ENCODE assay signal across 1 fruit fly cellular context in the genomic region with DNA sequence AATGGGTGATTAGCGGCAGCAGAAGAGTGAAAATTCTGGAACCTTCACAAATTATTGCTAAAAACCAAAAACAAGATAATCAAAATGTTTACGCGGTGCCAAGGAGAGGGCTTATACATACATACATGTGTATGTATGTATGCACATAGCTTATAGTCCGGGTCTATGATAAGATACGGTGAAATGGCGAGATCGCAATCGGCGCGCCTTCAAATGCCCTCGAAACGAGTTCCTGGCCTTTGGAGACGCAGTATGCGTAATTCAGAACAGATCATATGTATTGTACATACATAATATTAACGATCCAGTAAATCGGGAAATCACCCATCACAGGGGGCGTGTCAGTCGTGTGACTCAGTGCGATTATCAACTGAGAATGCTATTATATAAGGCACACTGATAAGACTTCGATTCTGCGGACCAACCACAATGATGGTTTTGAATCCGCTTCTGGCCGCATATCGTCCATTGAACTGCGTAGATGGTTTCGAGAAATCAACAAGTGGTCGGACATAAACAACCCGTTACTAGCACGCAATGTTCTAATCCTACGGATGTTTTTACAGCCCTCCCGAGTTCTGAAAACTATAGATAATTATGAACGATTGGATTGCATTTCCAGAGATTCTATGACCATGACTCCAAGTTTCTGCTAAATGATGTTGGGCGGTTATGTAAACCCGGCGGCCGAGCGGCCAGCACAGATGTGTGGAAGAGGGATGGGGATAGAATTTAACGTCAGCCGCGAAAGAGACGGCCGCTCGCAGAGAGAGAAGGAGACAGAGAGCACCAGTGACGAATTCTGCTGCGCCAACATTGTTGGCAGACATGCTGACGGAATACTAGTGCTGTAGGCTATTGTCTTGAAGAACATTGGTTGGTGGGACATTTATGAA.
TF ChIP-seq lines count a peak whose summit lies in the region.

No protein-coding gene starts in this region.

TF ChIP-seq in whole organism, embryonic, 481 proteins besides CTCF, POLR2A, EP300 and RAD21 (continued from another document and continues in another):
- TF ChIP-seq CG6854 (GFP tag; optimal IDR thresholded peaks at IDR 0.05; lab: Kevin White, UChicago), result no peak
- TF ChIP-seq amos (GFP tag; IDR thresholded peaks at IDR 0.05; lab: Robert Waterston, UW; ENCODE audit: partially characterized antibody), result no peak; the same call in 1 of the 2 replicates
- no peak for TF ChIP-seq Sry-δ (GFP tag; optimal IDR thresholded peaks at IDR 0.05; lab: Kevin White, UChicago)
- no peak for TF ChIP-seq HLH3B (GFP tag; IDR thresholded peaks at IDR 0.05; lab: Robert Waterston, UW)
- no peak for TF ChIP-seq Doc3 (GFP tag; IDR thresholded peaks at IDR 0.05; lab: Robert Waterston, UW; ENCODE audit: partially characterized antibody)
- TF ChIP-seq prd (optimal IDR thresholded peaks at IDR 0.05; lab: Kevin White, UChicago), result no peak
- peak; percentile 33; the same call in 2 of the 3 replicates for TF ChIP-seq prd (GFP tag; IDR thresholded peaks at IDR 0.05; lab: Robert Waterston, UW)
- TF ChIP-seq slbo (GFP tag; IDR thresholded peaks at IDR 0.05; lab: Robert Waterston, UW), result peak; percentile 43
- TF ChIP-seq grau (tag; optimal IDR thresholded peaks at IDR 0.05; lab: Kevin White, UChicago), result no peak
- no peak for TF ChIP-seq Hr3 (GFP tag; optimal IDR thresholded peaks at IDR 0.05; lab: Kevin White, UChicago)
- no peak for TF ChIP-seq Dek (tag; optimal IDR thresholded peaks at IDR 0.05; lab: Kevin White, UChicago)
- no peak for TF ChIP-seq nau (GFP tag; optimal IDR thresholded peaks at IDR 0.05; lab: Kevin White, UChicago)
- TF ChIP-seq CG13775 (GFP tag; optimal IDR thresholded peaks at IDR 0.05; lab: Kevin White, UChicago), result no peak
- TF ChIP-seq bsh (GFP tag; optimal IDR thresholded peaks at IDR 0.05; lab: Kevin White, UChicago), result no peak
- peak; percentile 11; the same call in 1 of the 2 replicates for TF ChIP-seq CG13287 (GFP tag; IDR thresholded peaks at IDR 0.05; lab: Robert Waterston, UW; ENCODE audit: partially characterized antibody)
- TF ChIP-seq CG6175 (GFP tag; IDR thresholded peaks at IDR 0.05; lab: Robert Waterston, UW), result no peak
- TF ChIP-seq PHDP (tag; optimal IDR thresholded peaks at IDR 0.05; lab: Kevin White, UChicago), result no peak
- TF ChIP-seq CG13624 (GFP tag; optimal IDR thresholded peaks at IDR 0.05; lab: Kevin White, UChicago), result no peak
- TF ChIP-seq Fer3 (tag; optimal IDR thresholded peaks at IDR 0.05; lab: Kevin White, UChicago), result no peak
- TF ChIP-seq repo (GFP tag; optimal IDR thresholded peaks at IDR 0.05; lab: Kevin White, UChicago), result no peak
- no peak for TF ChIP-seq CG7963 (GFP tag; IDR thresholded peaks at IDR 0.05; lab: Robert Waterston, UW; ENCODE audit: partially characterized antibody)
- TF ChIP-seq CG15514 (GFP tag; optimal IDR thresholded peaks at IDR 0.05; lab: Kevin White, UChicago), result no peak
- TF ChIP-seq nom (GFP tag; optimal IDR thresholded peaks at IDR 0.05; lab: Kevin White, UChicago), result peak; percentile 16
- TF ChIP-seq Atf3 (GFP tag; optimal IDR thresholded peaks at IDR 0.05; lab: Kevin White, UChicago), result no peak
- TF ChIP-seq CG6683 (GFP tag; optimal IDR thresholded peaks at IDR 0.05; lab: Kevin White, UChicago), result no peak
- TF ChIP-seq btn (GFP tag; optimal IDR thresholded peaks at IDR 0.05; lab: Kevin White, UChicago), result no peak
- no peak for TF ChIP-seq tgo (GFP tag; IDR thresholded peaks at IDR 0.05; lab: Robert Waterston, UW)
- TF ChIP-seq zen (tag; optimal IDR thresholded peaks at IDR 0.05; lab: Kevin White, UChicago), result no peak
- peak; percentile 67 for TF ChIP-seq abd-A (tag; optimal IDR thresholded peaks at IDR 0.05; lab: Kevin White, UChicago)
- no peak for TF ChIP-seq sob (GFP tag; IDR thresholded peaks at IDR 0.05; lab: Robert Waterston, UW)
- no peak for TF ChIP-seq Abd-B (GFP tag; optimal IDR thresholded peaks at IDR 0.05; lab: Kevin White, UChicago)
- TF ChIP-seq nerfin-2 (GFP tag; IDR thresholded peaks at IDR 0.05; lab: Robert Waterston, UW; ENCODE audit: partially characterized antibody), result no peak
- TF ChIP-seq MTF-1 (GFP tag; optimal IDR thresholded peaks at IDR 0.05; lab: Kevin White, UChicago; ENCODE audit: borderline replicate concordance), result no peak
- TF ChIP-seq Nf-YC (tag; optimal IDR thresholded peaks at IDR 0.05; lab: Kevin White, UChicago), result no peak
- TF ChIP-seq pita (GFP tag; optimal IDR thresholded peaks at IDR 0.05; lab: Kevin White, UChicago), result no peak
- no peak for TF ChIP-seq Vsx1 (GFP tag; optimal IDR thresholded peaks at IDR 0.05; lab: Kevin White, UChicago)
- TF ChIP-seq CG7271 (tag; optimal IDR thresholded peaks at IDR 0.05; lab: Kevin White, UChicago), result no peak
- peak; percentile 34; the same call in 1 of the 2 replicates for TF ChIP-seq CG9932 (GFP tag; IDR thresholded peaks at IDR 0.05; lab: Robert Waterston, UW)
- TF ChIP-seq gsb-n (tag; optimal IDR thresholded peaks at IDR 0.05; lab: Kevin White, UChicago), result no peak
- TF ChIP-seq CG2202 (tag; optimal IDR thresholded peaks at IDR 0.05; lab: Kevin White, UChicago), result no peak
- TF ChIP-seq sqz (GFP tag; optimal IDR thresholded peaks at IDR 0.05; lab: Kevin White, UChicago), result no peak
- TF ChIP-seq CG9437 (GFP tag; optimal IDR thresholded peaks at IDR 0.05; lab: Kevin White, UChicago), result no peak
- no peak for TF ChIP-seq CG3838 (GFP tag; optimal IDR thresholded peaks at IDR 0.05; lab: Kevin White, UChicago)
- no peak for TF ChIP-seq ara (GFP tag; IDR thresholded peaks at IDR 0.05; lab: Robert Waterston, UW)
- no peak for TF ChIP-seq sisA (GFP tag; IDR thresholded peaks at IDR 0.05; lab: Robert Waterston, UW)
- peak; percentile 39; the same call in 2 of the 3 replicates for TF ChIP-seq CG34422 (GFP tag; IDR thresholded peaks at IDR 0.05; lab: Robert Waterston, UW)
- peak; percentile 47 for TF ChIP-seq ftz-f1 (GFP tag; optimal IDR thresholded peaks at IDR 0.05; lab: Kevin White, UChicago)
- TF ChIP-seq CG14441 (GFP tag; IDR thresholded peaks at IDR 0.05; lab: Robert Waterston, UW), result 0 out of 2 replicates have a peak, but pooled peaks have one; percentile 36
- TF ChIP-seq ro (GFP tag; IDR thresholded peaks at IDR 0.05; lab: Robert Waterston, UW), result no peak
- no peak for TF ChIP-seq Hr51 (GFP tag; optimal IDR thresholded peaks at IDR 0.05; lab: Kevin White, UChicago)
- TF ChIP-seq ERR (GFP tag; optimal IDR thresholded peaks at IDR 0.05; lab: Kevin White, UChicago), result no peak
- no peak for TF ChIP-seq Spps (tag; optimal IDR thresholded peaks at IDR 0.05; lab: Kevin White, UChicago)
- no peak for TF ChIP-seq CG14965 (GFP tag; optimal IDR thresholded peaks at IDR 0.05; lab: Kevin White, UChicago; ENCODE audit: borderline replicate concordance)
- no peak for TF ChIP-seq CG18011 (GFP tag; optimal IDR thresholded peaks at IDR 0.05; lab: Kevin White, UChicago)
- TF ChIP-seq BEAF-32 (GFP tag; optimal IDR thresholded peaks at IDR 0.05; lab: Kevin White, UChicago), result no peak
- no peak for TF ChIP-seq CG18262 (tag; optimal IDR thresholded peaks at IDR 0.05; lab: Kevin White, UChicago)
- TF ChIP-seq CG9876 (GFP tag; optimal IDR thresholded peaks at IDR 0.05; lab: Kevin White, UChicago), result no peak
- TF ChIP-seq Camta (GFP tag; optimal IDR thresholded peaks at IDR 0.05; lab: Kevin White, UChicago), result no peak
- TF ChIP-seq Dref (GFP tag; IDR thresholded peaks at IDR 0.05; lab: Robert Waterston, UW), result no peak
- no peak for TF ChIP-seq CG12219 (GFP tag; optimal IDR thresholded peaks at IDR 0.05; lab: Kevin White, UChicago)
- no peak for TF ChIP-seq onecut (GFP tag; IDR thresholded peaks at IDR 0.05; lab: Robert Waterston, UW)
- no peak; the same call in 1 of the 2 replicates for TF ChIP-seq vvl (GFP tag; IDR thresholded peaks at IDR 0.05; lab: Robert Waterston, UW)
- no peak for TF ChIP-seq fu2 (GFP tag; optimal IDR thresholded peaks at IDR 0.05; lab: Kevin White, UChicago)
- peak; percentile 85 for TF ChIP-seq CG10321 (GFP tag; IDR thresholded peaks at IDR 0.05; lab: Robert Waterston, UW)
- TF ChIP-seq ATbp (GFP tag; optimal IDR thresholded peaks at IDR 0.05; lab: Kevin White, UChicago), result no peak
- peak; percentile 73 for TF ChIP-seq twi (tag; optimal IDR thresholded peaks at IDR 0.05; lab: Kevin White, UChicago)
- TF ChIP-seq B-H2 (GFP tag; optimal IDR thresholded peaks at IDR 0.05; lab: Kevin White, UChicago), result no peak
- TF ChIP-seq CG43689 (GFP tag; IDR thresholded peaks at IDR 0.05; lab: Robert Waterston, UW), result no peak
- no peak for TF ChIP-seq aop (GFP tag; IDR thresholded peaks at IDR 0.05; lab: Robert Waterston, UW)
- TF ChIP-seq tll (GFP tag; optimal IDR thresholded peaks at IDR 0.05; lab: Kevin White, UChicago), result peak in 1 of 2 experiments; percentile 77
- TF ChIP-seq gem (tag; optimal IDR thresholded peaks at IDR 0.05; lab: Kevin White, UChicago), result no peak
- TF ChIP-seq CG10543 (GFP tag; optimal IDR thresholded peaks at IDR 0.05; lab: Kevin White, UChicago), result peak; percentile 31
- TF ChIP-seq grn (GFP tag; optimal IDR thresholded peaks at IDR 0.05; lab: Kevin White, UChicago), result peak; percentile 83
- TF ChIP-seq Lim3 (GFP tag; IDR thresholded peaks at IDR 0.05; lab: Robert Waterston, UW), result no peak
- no peak; the same call in 2 of the 3 replicates for TF ChIP-seq Opbp (GFP tag; IDR thresholded peaks at IDR 0.05; lab: Robert Waterston, UW; ENCODE audit: partially characterized antibody)
- peak; percentile 4 for TF ChIP-seq MESR4 (GFP tag; optimal IDR thresholded peaks at IDR 0.05; lab: Kevin White, UChicago)
- TF ChIP-seq wor (GFP tag; IDR thresholded peaks at IDR 0.05; lab: Robert Waterston, UW), result no peak
- TF ChIP-seq CoRest (tag; optimal IDR thresholded peaks at IDR 0.05; lab: Kevin White, UChicago), result no peak
- no peak for TF ChIP-seq danr (GFP tag; IDR thresholded peaks at IDR 0.05; lab: Robert Waterston, UW)
- peak; percentile 99 for TF ChIP-seq kah (GFP tag; optimal IDR thresholded peaks at IDR 0.05; lab: Kevin White, UChicago)
- TF ChIP-seq CG12236 (GFP tag; optimal IDR thresholded peaks at IDR 0.05; lab: Kevin White, UChicago), result no peak
- TF ChIP-seq tup (GFP tag; optimal IDR thresholded peaks at IDR 0.05; lab: Kevin White, UChicago), result no peak
- peak; percentile 64 for TF ChIP-seq rib (GFP tag; IDR thresholded peaks at IDR 0.05; lab: Robert Waterston, UW)
- TF ChIP-seq yki (optimal IDR thresholded peaks at IDR 0.05; lab: Kevin White, UChicago), result no peak
- no peak for TF ChIP-seq ems (GFP tag; optimal IDR thresholded peaks at IDR 0.05; lab: Kevin White, UChicago)
- no peak for TF ChIP-seq H15 (GFP tag; IDR thresholded peaks at IDR 0.05; lab: Robert Waterston, UW)
- no peak for TF ChIP-seq CG10654 (GFP tag; optimal IDR thresholded peaks at IDR 0.05; lab: Kevin White, UChicago)
- peak; percentile 47 for TF ChIP-seq cwo (GFP tag; optimal IDR thresholded peaks at IDR 0.05; lab: Kevin White, UChicago)
- no peak for TF ChIP-seq ken (GFP tag; IDR thresholded peaks at IDR 0.05; lab: Robert Waterston, UW)
- TF ChIP-seq hb (GFP tag; IDR thresholded peaks at IDR 0.05; lab: Robert Waterston, UW; ENCODE audit: partially characterized antibody), result no peak
- TF ChIP-seq toy (GFP tag; IDR thresholded peaks at IDR 0.05; lab: Robert Waterston, UW), result no peak
- TF ChIP-seq CG1792 (GFP tag; optimal IDR thresholded peaks at IDR 0.05; lab: Kevin White, UChicago), result no peak
- TF ChIP-seq fru (optimal IDR thresholded peaks at IDR 0.05; lab: Kevin White, UChicago), result no peak
- no peak for TF ChIP-seq Lpt (GFP tag; optimal IDR thresholded peaks at IDR 0.05; lab: Kevin White, UChicago)
- no peak for TF ChIP-seq CG2129 (GFP tag; IDR thresholded peaks at IDR 0.05; lab: Robert Waterston, UW; ENCODE audit: partially characterized antibody)
- no peak for TF ChIP-seq sr (GFP tag; IDR thresholded peaks at IDR 0.05; lab: Robert Waterston, UW)
- TF ChIP-seq CG17568 (GFP tag; optimal IDR thresholded peaks at IDR 0.05; lab: Kevin White, UChicago), result no peak
- no peak for TF ChIP-seq fd3F (GFP tag; optimal IDR thresholded peaks at IDR 0.05; lab: Kevin White, UChicago)
- no peak for TF ChIP-seq HLH4C (GFP tag; IDR thresholded peaks at IDR 0.05; lab: Robert Waterston, UW; ENCODE audit: partially characterized antibody)
- no peak for TF ChIP-seq croc (GFP tag; conservative IDR thresholded peaks at IDR 0.05; lab: Robert Waterston, UW)
- TF ChIP-seq Doc2 (GFP tag; IDR thresholded peaks at IDR 0.05; lab: Robert Waterston, UW), result no peak
- TF ChIP-seq CG11560 (tag; IDR thresholded peaks at IDR 0.05; lab: Robert Waterston, UW), result no peak
- TF ChIP-seq Mes4 (GFP tag; optimal IDR thresholded peaks at IDR 0.05; lab: Kevin White, UChicago), result no peak
- no peak for TF ChIP-seq insv (GFP tag; optimal IDR thresholded peaks at IDR 0.05; lab: Kevin White, UChicago)
- TF ChIP-seq CrebB (tag; optimal IDR thresholded peaks at IDR 0.05; lab: Kevin White, UChicago), result no peak
- TF ChIP-seq cas (GFP tag; IDR thresholded peaks at IDR 0.05; lab: Robert Waterston, UW), result no peak
- no peak for TF ChIP-seq CG32767 (GFP tag; IDR thresholded peaks at IDR 0.05; lab: Robert Waterston, UW)
- no peak for TF ChIP-seq Gsc (GFP tag; IDR thresholded peaks at IDR 0.05; lab: Robert Waterston, UW)
- TF ChIP-seq NC2α (GFP tag; optimal IDR thresholded peaks at IDR 0.05; lab: Kevin White, UChicago), result no peak
- TF ChIP-seq E2f1 (GFP tag; IDR thresholded peaks at IDR 0.05; lab: Robert Waterston, UW), result no peak
- no peak for TF ChIP-seq CG31224 (GFP tag; IDR thresholded peaks at IDR 0.05; lab: Robert Waterston, UW)
- TF ChIP-seq run (tag; optimal IDR thresholded peaks at IDR 0.05; lab: Kevin White, UChicago), result no peak
- no peak for TF ChIP-seq CG10565 (GFP tag; optimal IDR thresholded peaks at IDR 0.05; lab: Kevin White, UChicago)
- no peak for TF ChIP-seq zen2 (GFP tag; IDR thresholded peaks at IDR 0.05; lab: Robert Waterston, UW; ENCODE audit: partially characterized antibody)
- TF ChIP-seq tin (GFP tag; optimal IDR thresholded peaks at IDR 0.05; lab: Kevin White, UChicago), result no peak
- TF ChIP-seq CG4730 (GFP tag; IDR thresholded peaks at IDR 0.05; lab: Robert Waterston, UW), result no peak
- TF ChIP-seq bbx (GFP tag; IDR thresholded peaks at IDR 0.05; lab: Robert Waterston, UW; ENCODE audit: partially characterized antibody), result no peak
- TF ChIP-seq Ets65A (GFP tag; lab: Kevin White, UChicago), result no peak
- no peak for TF ChIP-seq CG13424 (tag; optimal IDR thresholded peaks at IDR 0.05; lab: Kevin White, UChicago)
- TF ChIP-seq CG6765 (GFP tag; optimal IDR thresholded peaks at IDR 0.05; lab: Kevin White, UChicago), result no peak
- TF ChIP-seq gsb (GFP tag; IDR thresholded peaks at IDR 0.05; lab: Robert Waterston, UW), result no peak
- peak in 1 of 2 experiments; percentile 10 for TF ChIP-seq crp (GFP tag; optimal IDR thresholded peaks at IDR 0.05; lab: Kevin White, UChicago)
- TF ChIP-seq Sry-β (GFP tag; optimal IDR thresholded peaks at IDR 0.05; lab: Kevin White, UChicago), result no peak
- 0 out of 2 replicates have a peak, but pooled peaks have one; percentile 10 for TF ChIP-seq stc (GFP tag; IDR thresholded peaks at IDR 0.05; lab: Robert Waterston, UW)
- no peak for TF ChIP-seq CG5953 (GFP tag; IDR thresholded peaks at IDR 0.05; lab: Robert Waterston, UW)
